Worm (Caenorhabditis elegans): ENCODE data around the gene gnrr-6.

- TF ChIP-seq ceh-82 (tag; optimal IDR thresholded peaks at IDR 0.05) (no peak), zfp-3 (GFP tag; conservative IDR thresholded peaks at IDR 0.05) (no peak), unc-39 (tag; optimal IDR thresholded peaks at IDR 0.05) (no peak)
Observed at ce11 chrX:11160537-11160936, 18.2 kb upstream of the gnrr-6 start, which contains the start of gene C05C9.1.
